Worm (Caenorhabditis elegans): ENCODE measurements around the gene C09B7.2.

- TF ChIP-seq sea-1 (GFP tag; conservative IDR thresholded peaks at IDR 0.05) (no peak), ceh-36 (tag; optimal IDR thresholded peaks at IDR 0.05) (no peak), aly-1 (tag; optimal IDR thresholded peaks at IDR 0.05) (no peak), hnd-1 (tag; optimal IDR thresholded peaks at IDR 0.05) (no peak)
These were observed 13.6 kb upstream of the C09B7.2 start for ce11 chrX:2654334-2654733.

Data from whole organism, early embryonic.